Worm (Caenorhabditis elegans) whole organism, late embryonic: ENCODE measurements around the gene T28A11.25.

Experiments used
- F13H6.1 ChIP-seq: sonication (generic microtip); optimal IDR thresholded peaks from 2 replicates; lab custom pipeline; 2016; ENCODE audit warnings: missing genetic modification characterization, missing compliant biosample characterization
- K02D7.2 ChIP-seq: sonication (generic microtip); optimal IDR thresholded peaks from 2 replicates; lab custom pipeline; 2017; ENCODE audit warnings: mild to moderate bottlenecking, missing genetic modification characterization, missing compliant biosample characterization
- K09A11.1 ChIP-seq: sonication (generic microtip); optimal IDR thresholded peaks from 2 replicates; lab custom pipeline; 2017; ENCODE audit warnings: antibody characterized with exemption, mild to moderate bottlenecking, missing genetic modification characterization, missing compliant biosample characterization; ENCODE audit not compliant: insufficient read depth
- ama-1 ChIP-seq: fragments of 150-350 bp; optimal IDR thresholded peaks from 2 replicates; lab custom pipeline; 2014
- ceh-14 ChIP-seq: sonication (generic microtip); optimal IDR thresholded peaks from 2 replicates; lab custom pipeline; 2016; ENCODE audit warnings: missing genotype, missing genetic modification characterization, missing compliant biosample characterization
- ceh-2 ChIP-seq: sonication (generic microtip); optimal IDR thresholded peaks from 2 replicates; lab custom pipeline; 2016; ENCODE audit warnings: missing genotype, missing genetic modification characterization, missing compliant biosample characterization
- ceh-30 ChIP-seq: fragments of 150-350 bp; optimal IDR thresholded peaks from 2 replicates; lab custom pipeline; 2014; ENCODE audit warnings: missing biosample characterization, missing genetic modification characterization
- ceh-45 ChIP-seq: fragments of 200-800 bp; sonication (Bioruptor generic); IDR thresholded peaks from 2 replicates; pipeline ENCODE4 v1.3.6; 2022; ENCODE audit warnings: missing genetic modification reagents, missing genetic modification characterization, missing compliant biosample characterization
- ceh-6 ChIP-seq: fragments of 200-800 bp; sonication (Bioruptor generic); optimal IDR thresholded peaks from 2 replicates; lab custom pipeline; 2018; ENCODE audit warnings: mild to moderate bottlenecking, missing genetic modification characterization, missing compliant biosample characterization
- ceh-9 ChIP-seq: sonication (generic microtip); optimal IDR thresholded peaks from 2 replicates; lab custom pipeline; 2016; ENCODE audit warnings: mild to moderate bottlenecking, missing genetic modification characterization, inconsistent platforms, missing compliant biosample characterization
- eyg-1 ChIP-seq: sonication (generic microtip); optimal IDR thresholded peaks from 2 replicates; lab custom pipeline; 2016; ENCODE audit warnings: missing genotype, missing genetic modification characterization, missing compliant biosample characterization
- fax-1 ChIP-seq: sonication (generic microtip); optimal IDR thresholded peaks from 2 replicates; lab custom pipeline; 2016; ENCODE audit warnings: missing genotype, missing genetic modification characterization, missing compliant biosample characterization
- fkh-6 ChIP-seq: sonication (generic microtip); optimal IDR thresholded peaks from 2 replicates; lab custom pipeline; 2016; ENCODE audit warnings: missing genetic modification characterization, missing compliant biosample characterization
- hlh-13 ChIP-seq: fragments of 200-800 bp; sonication (Bioruptor generic); optimal IDR thresholded peaks from 2 replicates; lab custom pipeline; 2018; ENCODE audit warnings: mild to moderate bottlenecking, missing genetic modification characterization, missing compliant biosample characterization
- hlh-6 ChIP-seq: sonication (generic microtip); optimal IDR thresholded peaks from 2 replicates; lab custom pipeline; 2016; ENCODE audit warnings: missing genotype, missing genetic modification characterization, missing compliant biosample characterization
- hlh-8 ChIP-seq: sonication (generic microtip); optimal IDR thresholded peaks from 2 replicates; lab custom pipeline; 2016; ENCODE audit warnings: missing genotype, missing genetic modification characterization, missing compliant biosample characterization
- lin-11 ChIP-seq: fragments of 200-800 bp; sonication (Bioruptor generic); optimal IDR thresholded peaks from 2 replicates; lab custom pipeline; 2018; ENCODE audit warnings: mild to moderate bottlenecking, missing genetic modification characterization, missing compliant biosample characterization
- mec-3 ChIP-seq: sonication (generic microtip); optimal IDR thresholded peaks from 2 replicates; lab custom pipeline; 2016; ENCODE audit warnings: borderline replicate concordance, missing genetic modification characterization, missing compliant biosample characterization
- nhr-232 ChIP-seq: sonication (generic microtip); optimal IDR thresholded peaks from 2 replicates; lab custom pipeline; 2016; ENCODE audit warnings: missing genetic modification characterization, missing compliant biosample characterization
- pat-9 ChIP-seq: fragments of 200-800 bp; sonication (Bioruptor generic); optimal IDR thresholded peaks from 2 replicates; lab custom pipeline; 2018; ENCODE audit warnings: mild to moderate bottlenecking, missing genetic modification characterization, moderate library complexity, missing compliant biosample characterization
- pax-1 ChIP-seq: fragments of 150-350 bp; optimal IDR thresholded peaks from 2 replicates; lab custom pipeline; 2014; ENCODE audit warnings: missing biosample characterization, missing genetic modification characterization
- pqm-1 ChIP-seq: sonication (generic microtip); optimal IDR thresholded peaks from 2 replicates; lab custom pipeline; 2016; ENCODE audit warnings: missing genetic modification characterization, missing compliant biosample characterization
- ref-2 ChIP-seq: sonication (generic microtip); optimal IDR thresholded peaks from 2 replicates; lab custom pipeline; 2016; ENCODE audit warnings: missing genetic modification characterization, missing compliant biosample characterization
- rnt-1 ChIP-seq: sonication (generic microtip); optimal IDR thresholded peaks from 2 replicates; lab custom pipeline; 2016; ENCODE audit warnings: missing genetic modification characterization, missing compliant biosample characterization
- ttx-3 ChIP-seq: sonication (generic microtip); optimal IDR thresholded peaks from 2 replicates; lab custom pipeline; 2016; ENCODE audit warnings: missing genetic modification reagents, missing genetic modification characterization, missing compliant biosample characterization
- unc-55 ChIP-seq: sonication (generic microtip); optimal IDR thresholded peaks from 2 replicates; lab custom pipeline; 2017; ENCODE audit warnings: missing biosample characterization, missing genetic modification reagents, missing genetic modification characterization

The T28A11.25 gene

ce11 chrV:3297764-3298163 lies 16.1 kb downstream of the T28A11.25 start, which contains the start of gene srx-122:
TSS of gene srx-122 (minus strand) at chrV:3297864.
- TF ChIP-seq ceh-6 (GFP tag; lab: Kevin White, UChicago) (no peak), ref-2 (tag; lab: Kevin White, UChicago) (no peak), mec-3 (no peak)
- TF ChIP-seq, all 69 proteins: peak for 0

ce11 chrV:3299437-3299836 lies 17.8 kb downstream of the T28A11.25 start:
- TF ChIP-seq eyg-1 (tag; lab: Kevin White, UChicago): no peak

- TF ChIP-seq K09A11.1 (tag; lab: Kevin White, UChicago): no peak
- TF ChIP-seq, all 69 proteins: peak for 0
Observed at ce11 chrV:3301898-3302297, 20.3 kb downstream of the T28A11.25 start, which contains the start of gene srbc-1. TSS of gene srbc-1 (minus strand) at chrV:3301998.

- TF ChIP-seq ceh-14 (no peak), hlh-13 (no peak), unc-55 (GFP tag; lab: Kevin White, UChicago) (no peak), hlh-6 (tag; lab: Kevin White, UChicago) (no peak), fkh-6 (no peak), ceh-9 (tag; lab: Kevin White, UChicago) (no peak)
Observed at ce11 chrV:3308169-3308568, 26.5 kb downstream of the T28A11.25 start, which contains the start of gene srbc-3. TSS of gene srbc-3 (plus strand) at chrV:3308469.

- peak; percentile 15 for TF ChIP-seq ceh-14
- TF ChIP-seq hlh-8: no peak
Observed at ce11 chrV:3312067-3312666, 30.5 kb downstream of the T28A11.25 start, which contains the start of gene arrd-18. TSS of gene arrd-18 (minus strand) at chrV:3312117.

- TF ChIP-seq F13H6.1 (tag; lab: Kevin White, UChicago) (no peak), pax-1 (tag; lab: Kevin White, UChicago) (peak; percentile 8)
- TF ChIP-seq, all 69 proteins: peak for 1
Observed at ce11 chrV:3315308-3315707, 33.7 kb downstream of the T28A11.25 start, which contains the start of gene arrd-19. TSS of gene arrd-19 (minus strand) at chrV:3315516.

ce11 chrV:3316108-3316507 lies 34.5 kb downstream of the T28A11.25 start, which contains the start of gene F35F10.1:
TSS of gene F35F10.1 (plus strand) at chrV:3316307.
- TF ChIP-seq lin-11 (tag; lab: Kevin White, UChicago) (no peak), ceh-45 (GFP tag; lab: Robert Waterston, UW) (no peak), ceh-2 (no peak), rnt-1 (tag; lab: Kevin White, UChicago) (no peak), ama-1 (no peak)

- TF ChIP-seq ceh-9 (tag; lab: Kevin White, UChicago) (no peak), pat-9 (tag; lab: Kevin White, UChicago) (no peak), pqm-1 (no peak), ceh-30 (tag; lab: Kevin White, UChicago) (no peak), ttx-3 (no peak), fax-1 (tag; lab: Kevin White, UChicago) (no peak), ceh-6 (GFP tag; lab: Kevin White, UChicago) (no peak), nhr-232 (tag; lab: Kevin White, UChicago) (no peak), K02D7.2 (no peak)
- TF ChIP-seq, all 69 proteins: peak for 0
Observed at ce11 chrV:3318975-3319374, 37.4 kb downstream of the T28A11.25 start, which contains the start of gene F35F10.13. TSS of gene F35F10.13 (minus strand) at chrV:3319075.
